Comparison of ENCODE assay signal across 1 fruit fly cellular context in genomic region chr3L:11825560-11826153, dm6.
A peak's percentile ranks its signal among the peaks of the same experiment; 100 is the strongest.
TF ChIP-seq lines count a peak whose summit lies in the region.

CG32095 (minus strand) TSS chr3L:11825732.

TF ChIP-seq in whole organism, embryonic, 481 proteins besides CTCF, POLR2A, EP300 and RAD21 (continued from another document and continues in another):
- no peak for TF ChIP-seq CG3065 (GFP tag; optimal IDR thresholded peaks at IDR 0.05; lab: Kevin White, UChicago)
- TF ChIP-seq CG34224 (GFP tag; IDR thresholded peaks at IDR 0.05; lab: Robert Waterston, UW; ENCODE audit: partially characterized antibody): peak; percentile 80
- TF ChIP-seq Hsf (GFP tag; optimal IDR thresholded peaks at IDR 0.05; lab: Kevin White, UChicago): no peak
- TF ChIP-seq CG9437 (GFP tag; optimal IDR thresholded peaks at IDR 0.05; lab: Kevin White, UChicago): no peak
- no peak for TF ChIP-seq CG17385 (GFP tag; optimal IDR thresholded peaks at IDR 0.05; lab: Kevin White, UChicago)
- peak; percentile 76 for TF ChIP-seq CG4360 (GFP tag; IDR thresholded peaks at IDR 0.05; lab: Robert Waterston, UW)
- TF ChIP-seq CG7928 (GFP tag; optimal IDR thresholded peaks at IDR 0.05; lab: Kevin White, UChicago): no peak
- no peak for TF ChIP-seq zf30C (GFP tag; optimal IDR thresholded peaks at IDR 0.05; lab: Kevin White, UChicago)
- TF ChIP-seq mld (GFP tag; IDR thresholded peaks at IDR 0.05; lab: Robert Waterston, UW; ENCODE audit: partially characterized antibody): peak; percentile 56; the same call in 1 of the 3 replicates
- peak; percentile 68 for TF ChIP-seq MBD-R2 (GFP tag; IDR thresholded peaks at IDR 0.05; lab: Robert Waterston, UW)
- TF ChIP-seq jumu (GFP tag; optimal IDR thresholded peaks at IDR 0.05; lab: Kevin White, UChicago): no peak
- no peak for TF ChIP-seq CoRest (tag; optimal IDR thresholded peaks at IDR 0.05; lab: Kevin White, UChicago)
- TF ChIP-seq CG14710 (tag; optimal IDR thresholded peaks at IDR 0.05; lab: Kevin White, UChicago): peak; percentile 17
- no peak for TF ChIP-seq CG16863 (GFP tag; optimal IDR thresholded peaks at IDR 0.05; lab: Kevin White, UChicago)
- no peak for TF ChIP-seq ase (GFP tag; IDR thresholded peaks at IDR 0.05; lab: Robert Waterston, UW)
- no peak for TF ChIP-seq CG4820 (GFP tag; optimal IDR thresholded peaks at IDR 0.05; lab: Kevin White, UChicago)
- TF ChIP-seq zfh2 (GFP tag; optimal IDR thresholded peaks at IDR 0.05; lab: Kevin White, UChicago): no peak
- peak; percentile 40 for TF ChIP-seq MESR4 (GFP tag; optimal IDR thresholded peaks at IDR 0.05; lab: Kevin White, UChicago)
- TF ChIP-seq dan (GFP tag; IDR thresholded peaks at IDR 0.05; lab: Robert Waterston, UW): no peak
- no peak for TF ChIP-seq dati (GFP tag; IDR thresholded peaks at IDR 0.05; lab: Robert Waterston, UW)
- no peak for TF ChIP-seq sc (optimal IDR thresholded peaks at IDR 0.05; lab: Kevin White, UChicago)
- TF ChIP-seq sc (GFP tag; optimal IDR thresholded peaks at IDR 0.05; lab: Kevin White, UChicago): no peak
- TF ChIP-seq HLH3B (GFP tag; IDR thresholded peaks at IDR 0.05; lab: Robert Waterston, UW): no peak
- TF ChIP-seq disco-r (GFP tag; optimal IDR thresholded peaks at IDR 0.05; lab: Kevin White, UChicago): no peak
- no peak for TF ChIP-seq CG43689 (GFP tag; IDR thresholded peaks at IDR 0.05; lab: Robert Waterston, UW)
- TF ChIP-seq CG3995 (GFP tag; optimal IDR thresholded peaks at IDR 0.05; lab: Kevin White, UChicago): peak; percentile 92
- TF ChIP-seq CG31388 (GFP tag; optimal IDR thresholded peaks at IDR 0.05; lab: Kevin White, UChicago): no peak
- TF ChIP-seq sr (GFP tag; IDR thresholded peaks at IDR 0.05; lab: Robert Waterston, UW): no peak
- TF ChIP-seq CG7786 (GFP tag; optimal IDR thresholded peaks at IDR 0.05; lab: Kevin White, UChicago): no peak
- no peak for TF ChIP-seq Atf3 (GFP tag; optimal IDR thresholded peaks at IDR 0.05; lab: Kevin White, UChicago)
- TF ChIP-seq aop (GFP tag; IDR thresholded peaks at IDR 0.05; lab: Robert Waterston, UW): no peak
- peak; percentile 80 for TF ChIP-seq Doc3 (GFP tag; IDR thresholded peaks at IDR 0.05; lab: Robert Waterston, UW; ENCODE audit: partially characterized antibody)
- no peak for TF ChIP-seq wor (GFP tag; IDR thresholded peaks at IDR 0.05; lab: Robert Waterston, UW)
- no peak for TF ChIP-seq gem (tag; optimal IDR thresholded peaks at IDR 0.05; lab: Kevin White, UChicago)
- TF ChIP-seq CG6765 (GFP tag; optimal IDR thresholded peaks at IDR 0.05; lab: Kevin White, UChicago): no peak
- no peak for TF ChIP-seq tio (GFP tag; optimal IDR thresholded peaks at IDR 0.05; lab: Kevin White, UChicago)
- TF ChIP-seq fd3F (GFP tag; optimal IDR thresholded peaks at IDR 0.05; lab: Kevin White, UChicago): no peak
- peak; percentile 66; the same call in 2 of the 3 replicates for TF ChIP-seq vnd (GFP tag; IDR thresholded peaks at IDR 0.05; lab: Robert Waterston, UW; ENCODE audit: partially characterized antibody)
- no peak for TF ChIP-seq bcd (GFP tag; optimal IDR thresholded peaks at IDR 0.05; lab: Kevin White, UChicago)
- peak; percentile 46 for TF ChIP-seq gfzf (GFP tag; optimal IDR thresholded peaks at IDR 0.05; lab: Kevin White, UChicago)
- no peak for TF ChIP-seq CG12769 (tag; optimal IDR thresholded peaks at IDR 0.05; lab: Kevin White, UChicago)
- TF ChIP-seq CG30403 (GFP tag; optimal IDR thresholded peaks at IDR 0.05; lab: Kevin White, UChicago): no peak
- no peak for TF ChIP-seq pan (optimal IDR thresholded peaks at IDR 0.05; lab: Kevin White, UChicago)
- no peak for TF ChIP-seq pan (GFP tag; optimal IDR thresholded peaks at IDR 0.05 in 1 of 2, IDR thresholded peaks at IDR 0.05 in 1 of 2)
- no peak for TF ChIP-seq CG32772 (GFP tag; IDR thresholded peaks at IDR 0.05; lab: Robert Waterston, UW)
- TF ChIP-seq HLH4C (GFP tag; IDR thresholded peaks at IDR 0.05; lab: Robert Waterston, UW; ENCODE audit: partially characterized antibody): peak; percentile 72; the same call in 2 of the 3 replicates
- no peak for TF ChIP-seq CG4424 (GFP tag; optimal IDR thresholded peaks at IDR 0.05; lab: Kevin White, UChicago)
- TF ChIP-seq Myb (GFP tag; optimal IDR thresholded peaks at IDR 0.05; lab: Kevin White, UChicago): peak; percentile 34
- no peak for TF ChIP-seq CG16815 (GFP tag; optimal IDR thresholded peaks at IDR 0.05; lab: Kevin White, UChicago)
- TF ChIP-seq CG11504 (tag; optimal IDR thresholded peaks at IDR 0.05; lab: Kevin White, UChicago): peak; percentile 27
- TF ChIP-seq nmo (GFP tag; optimal IDR thresholded peaks at IDR 0.05; lab: Kevin White, UChicago): no peak
- TF ChIP-seq Awh (GFP tag; IDR thresholded peaks at IDR 0.05; lab: Robert Waterston, UW): no peak
- TF ChIP-seq Xbp1 (GFP tag; optimal IDR thresholded peaks at IDR 0.05; lab: Kevin White, UChicago): no peak
- TF ChIP-seq Mad (GFP tag; optimal IDR thresholded peaks at IDR 0.05; lab: Kevin White, UChicago): no peak
- no peak for TF ChIP-seq CG13775 (GFP tag; optimal IDR thresholded peaks at IDR 0.05; lab: Kevin White, UChicago)
- TF ChIP-seq bbx (GFP tag; IDR thresholded peaks at IDR 0.05; lab: Robert Waterston, UW; ENCODE audit: partially characterized antibody): peak; percentile 82
- no peak for TF ChIP-seq gt (GFP tag; IDR thresholded peaks at IDR 0.05; lab: Robert Waterston, UW)
- TF ChIP-seq corto (GFP tag; optimal IDR thresholded peaks at IDR 0.05; lab: Kevin White, UChicago): no peak
- TF ChIP-seq wdn (GFP tag; IDR thresholded peaks at IDR 0.05; lab: Robert Waterston, UW): no peak
- TF ChIP-seq gsb-n (tag; optimal IDR thresholded peaks at IDR 0.05; lab: Kevin White, UChicago): no peak
- no peak for TF ChIP-seq CG8388 (GFP tag; optimal IDR thresholded peaks at IDR 0.05; lab: Kevin White, UChicago)
- TF ChIP-seq CG3163 (GFP tag; optimal IDR thresholded peaks at IDR 0.05; lab: Kevin White, UChicago): no peak
- no peak for TF ChIP-seq CG14667 (GFP tag; IDR thresholded peaks at IDR 0.05; lab: Robert Waterston, UW)
- TF ChIP-seq Dp (GFP tag; optimal IDR thresholded peaks at IDR 0.05; lab: Kevin White, UChicago): peak; percentile 55
- TF ChIP-seq klu (GFP tag; IDR thresholded peaks at IDR 0.05; lab: Robert Waterston, UW): no peak
- no peak for TF ChIP-seq D19B (GFP tag; optimal IDR thresholded peaks at IDR 0.05; lab: Kevin White, UChicago)
- TF ChIP-seq nerfin-1 (tag; optimal IDR thresholded peaks at IDR 0.05; lab: Kevin White, UChicago): no peak
- no peak for TF ChIP-seq CG10366 (GFP tag; IDR thresholded peaks at IDR 0.05; lab: Robert Waterston, UW)
- no peak for TF ChIP-seq prd (optimal IDR thresholded peaks at IDR 0.05; lab: Kevin White, UChicago)
- TF ChIP-seq prd (GFP tag; IDR thresholded peaks at IDR 0.05; lab: Robert Waterston, UW): no peak
- no peak for TF ChIP-seq Spps (tag; optimal IDR thresholded peaks at IDR 0.05; lab: Kevin White, UChicago)
- TF ChIP-seq CG7372 (GFP tag; IDR thresholded peaks at IDR 0.05; lab: Robert Waterston, UW): no peak
- peak; percentile 76 for TF ChIP-seq CG16813 (GFP tag; IDR thresholded peaks at IDR 0.05; lab: Robert Waterston, UW; ENCODE audit: partially characterized antibody)
- TF ChIP-seq CG6175 (GFP tag; IDR thresholded peaks at IDR 0.05; lab: Robert Waterston, UW): no peak
- TF ChIP-seq sens-2 (GFP tag; IDR thresholded peaks at IDR 0.05; lab: Robert Waterston, UW): no peak
- peak; percentile 79 for TF ChIP-seq Bgb (GFP tag; IDR thresholded peaks at IDR 0.05; lab: Robert Waterston, UW; ENCODE audit: partially characterized antibody)
- peak; percentile 77 for TF ChIP-seq Sry-δ (GFP tag; optimal IDR thresholded peaks at IDR 0.05; lab: Kevin White, UChicago)
- TF ChIP-seq nom (GFP tag; optimal IDR thresholded peaks at IDR 0.05; lab: Kevin White, UChicago): peak; percentile 12
- TF ChIP-seq CG9727 (GFP tag; optimal IDR thresholded peaks at IDR 0.05; lab: Kevin White, UChicago): no peak
- no peak for TF ChIP-seq CG6813 (GFP tag; optimal IDR thresholded peaks at IDR 0.05; lab: Kevin White, UChicago)
- no peak for TF ChIP-seq exex (tag; optimal IDR thresholded peaks at IDR 0.05; lab: Kevin White, UChicago)
- TF ChIP-seq Ravus (GFP tag; IDR thresholded peaks at IDR 0.05; lab: Robert Waterston, UW): no peak
- no peak for TF ChIP-seq CG15073 (GFP tag; optimal IDR thresholded peaks at IDR 0.05; lab: Kevin White, UChicago)
- peak; percentile 40 for TF ChIP-seq stwl (tag; optimal IDR thresholded peaks at IDR 0.05; lab: Kevin White, UChicago)
- no peak for TF ChIP-seq CG12155 (GFP tag; optimal IDR thresholded peaks at IDR 0.05; lab: Kevin White, UChicago)
- TF ChIP-seq Nf-YC (tag; optimal IDR thresholded peaks at IDR 0.05; lab: Kevin White, UChicago): peak; percentile 80
- no peak for TF ChIP-seq CG8290 (GFP tag; optimal IDR thresholded peaks at IDR 0.05; lab: Kevin White, UChicago)
- TF ChIP-seq CG8290 (tag; optimal IDR thresholded peaks at IDR 0.05; lab: Kevin White, UChicago): no peak
- no peak for TF ChIP-seq CG9215 (GFP tag; IDR thresholded peaks at IDR 0.05; lab: Robert Waterston, UW)
- TF ChIP-seq CG14860 (GFP tag; IDR thresholded peaks at IDR 0.05; lab: Robert Waterston, UW; ENCODE audit: partially characterized antibody): peak; percentile 70; the same call in 2 of the 3 replicates
- no peak for TF ChIP-seq CG4404 (GFP tag; IDR thresholded peaks at IDR 0.05; lab: Robert Waterston, UW)
- TF ChIP-seq CG3847 (GFP tag; IDR thresholded peaks at IDR 0.05; lab: Robert Waterston, UW): no peak
- TF ChIP-seq bowl (GFP tag; IDR thresholded peaks at IDR 0.05; lab: Robert Waterston, UW): no peak
- peak; percentile 74 for TF ChIP-seq Dref (GFP tag; IDR thresholded peaks at IDR 0.05; lab: Robert Waterston, UW)
- no peak for TF ChIP-seq Dfd (GFP tag; optimal IDR thresholded peaks at IDR 0.05; lab: Kevin White, UChicago)
- no peak for TF ChIP-seq ERR (GFP tag; optimal IDR thresholded peaks at IDR 0.05; lab: Kevin White, UChicago)
- TF ChIP-seq Bdp1 (GFP tag; optimal IDR thresholded peaks at IDR 0.05; lab: Kevin White, UChicago): no peak
- TF ChIP-seq CG18262 (tag; optimal IDR thresholded peaks at IDR 0.05; lab: Kevin White, UChicago): no peak
- TF ChIP-seq nerfin-2 (GFP tag; IDR thresholded peaks at IDR 0.05; lab: Robert Waterston, UW; ENCODE audit: partially characterized antibody): peak; percentile 60; the same call in 1 of the 2 replicates
- TF ChIP-seq Dbx (GFP tag; IDR thresholded peaks at IDR 0.05; lab: Robert Waterston, UW): no peak
- TF ChIP-seq Nf-YA (GFP tag; IDR thresholded peaks at IDR 0.05; lab: Robert Waterston, UW): no peak
- no peak for TF ChIP-seq Ssrp (tag; optimal IDR thresholded peaks at IDR 0.05; lab: Kevin White, UChicago)
- no peak for TF ChIP-seq jigr1 (GFP tag; IDR thresholded peaks at IDR 0.05; lab: Robert Waterston, UW)
- TF ChIP-seq Sox102F (GFP tag; optimal IDR thresholded peaks at IDR 0.05; lab: Kevin White, UChicago): no peak
- no peak for TF ChIP-seq CG12299 (tag; optimal IDR thresholded peaks at IDR 0.05; lab: Kevin White, UChicago)
- no peak for TF ChIP-seq NFAT (GFP tag; IDR thresholded peaks at IDR 0.05; lab: Robert Waterston, UW)
- 0 out of 3 replicates have a peak, but pooled peaks have one; percentile 12 for TF ChIP-seq CG17361 (GFP tag; IDR thresholded peaks at IDR 0.05; lab: Robert Waterston, UW)
- TF ChIP-seq Dip3 (GFP tag; optimal IDR thresholded peaks at IDR 0.05; lab: Kevin White, UChicago): no peak
- TF ChIP-seq phol (tag; optimal IDR thresholded peaks at IDR 0.05; lab: Kevin White, UChicago): peak; percentile 12
- peak; percentile 51; the same call in 1 of the 3 replicates for TF ChIP-seq hb (GFP tag; IDR thresholded peaks at IDR 0.05; lab: Robert Waterston, UW; ENCODE audit: partially characterized antibody)
- no peak for TF ChIP-seq HmgD (GFP tag; optimal IDR thresholded peaks at IDR 0.05; lab: Kevin White, UChicago)
- no peak for TF ChIP-seq CG14050 (GFP tag; IDR thresholded peaks at IDR 0.05; lab: Robert Waterston, UW)
- TF ChIP-seq Scr (GFP tag; IDR thresholded peaks at IDR 0.05; lab: Robert Waterston, UW; ENCODE audit: partially characterized antibody): peak; percentile 87
- TF ChIP-seq CG9609 (GFP tag; optimal IDR thresholded peaks at IDR 0.05; lab: Kevin White, UChicago): no peak
- TF ChIP-seq CG10209 (GFP tag; optimal IDR thresholded peaks at IDR 0.05; lab: Kevin White, UChicago): no peak
- TF ChIP-seq CG6854 (GFP tag; optimal IDR thresholded peaks at IDR 0.05; lab: Kevin White, UChicago): no peak
- no peak for TF ChIP-seq CG10274 (GFP tag; optimal IDR thresholded peaks at IDR 0.05; lab: Kevin White, UChicago)
- TF ChIP-seq Doc2 (GFP tag; IDR thresholded peaks at IDR 0.05; lab: Robert Waterston, UW): no peak
- TF ChIP-seq row (GFP tag; IDR thresholded peaks at IDR 0.05; lab: Robert Waterston, UW): peak; percentile 13; the same call in 1 of the 3 replicates
- peak; percentile 84 for TF ChIP-seq unc-4 (GFP tag; IDR thresholded peaks at IDR 0.05; lab: Robert Waterston, UW; ENCODE audit: partially characterized antibody)
- TF ChIP-seq luna (GFP tag; optimal IDR thresholded peaks at IDR 0.05; lab: Kevin White, UChicago): no peak
- TF ChIP-seq amos (GFP tag; IDR thresholded peaks at IDR 0.05; lab: Robert Waterston, UW; ENCODE audit: partially characterized antibody): peak; percentile 86
- no peak for TF ChIP-seq croc (GFP tag; conservative IDR thresholded peaks at IDR 0.05; lab: Robert Waterston, UW)
- TF ChIP-seq gcm (GFP tag; optimal IDR thresholded peaks at IDR 0.05; lab: Kevin White, UChicago): no peak
- no peak for TF ChIP-seq CG31224 (GFP tag; IDR thresholded peaks at IDR 0.05; lab: Robert Waterston, UW)
- no peak for TF ChIP-seq CG8359 (GFP tag; optimal IDR thresholded peaks at IDR 0.05; lab: Kevin White, UChicago; ENCODE audit: borderline replicate concordance)
- no peak for TF ChIP-seq CG12104 (GFP tag; optimal IDR thresholded peaks at IDR 0.05; lab: Kevin White, UChicago)
- no peak for TF ChIP-seq CG11398 (GFP tag; optimal IDR thresholded peaks at IDR 0.05; lab: Kevin White, UChicago)
- TF ChIP-seq pb (GFP tag; optimal IDR thresholded peaks at IDR 0.05; lab: Kevin White, UChicago): no peak
- no peak for TF ChIP-seq CG10431 (GFP tag; optimal IDR thresholded peaks at IDR 0.05; lab: Kevin White, UChicago)
- no peak for TF ChIP-seq cad (GFP tag; optimal IDR thresholded peaks at IDR 0.05; lab: Kevin White, UChicago)
- peak; percentile 78 for TF ChIP-seq Nf-YB (GFP tag; optimal IDR thresholded peaks at IDR 0.05; lab: Kevin White, UChicago)
- TF ChIP-seq CG2889 (GFP tag; IDR thresholded peaks at IDR 0.05; lab: Robert Waterston, UW): no peak
- TF ChIP-seq B-H1 (GFP tag; IDR thresholded peaks at IDR 0.05; lab: Robert Waterston, UW): no peak
- peak; percentile 67 for TF ChIP-seq inv (GFP tag; IDR thresholded peaks at IDR 0.05; lab: Robert Waterston, UW; ENCODE audit: partially characterized antibody)
